Fruit fly (Drosophila melanogaster): Measurements from ENCODE around the gene alpha-Man-IIa.

alpha-Man-IIa gene

dm6 chr3R:9394385-9395042 lies 17.8 kb upstream of the alpha-Man-IIa start, which contains the start of gene FER (continued):
- TF ChIP-seq usp (GFP tag; optimal IDR thresholded peaks at IDR 0.05) (no peak), CG6765 (GFP tag; optimal IDR thresholded peaks at IDR 0.05) (peak; percentile 19), zfh2 (GFP tag; optimal IDR thresholded peaks at IDR 0.05) (no peak), fd3F (GFP tag; optimal IDR thresholded peaks at IDR 0.05) (no peak), CG12942 (GFP tag; optimal IDR thresholded peaks at IDR 0.05) (no peak), emc (GFP tag; optimal IDR thresholded peaks at IDR 0.05) (no peak), CG8924 (tag; optimal IDR thresholded peaks at IDR 0.05) (no peak), D (optimal IDR thresholded peaks at IDR 0.05) (no peak), D (GFP tag; optimal IDR thresholded peaks at IDR 0.05) (no peak), disco-r (GFP tag; optimal IDR thresholded peaks at IDR 0.05) (no peak), CG7556 (GFP tag; optimal IDR thresholded peaks at IDR 0.05) (no peak), Spps (tag; optimal IDR thresholded peaks at IDR 0.05) (no peak), Ada2b (GFP tag; IDR thresholded peaks at IDR 0.05) (no peak), CG12104 (GFP tag; optimal IDR thresholded peaks at IDR 0.05) (no peak), HHEX (GFP tag; optimal IDR thresholded peaks at IDR 0.05) (peak; percentile 47), CG10462 (GFP tag; optimal IDR thresholded peaks at IDR 0.05) (peak; percentile 13), Dref (GFP tag; IDR thresholded peaks at IDR 0.05) (no peak), Abd-B (GFP tag; optimal IDR thresholded peaks at IDR 0.05) (no peak), seq (GFP tag; IDR thresholded peaks at IDR 0.05) (no peak; the same call in 1 of the 2 replicates), CG14710 (tag; optimal IDR thresholded peaks at IDR 0.05) (no peak), Gsc (GFP tag; IDR thresholded peaks at IDR 0.05) (no peak), yki (optimal IDR thresholded peaks at IDR 0.05) (no peak), CG13624 (GFP tag; optimal IDR thresholded peaks at IDR 0.05) (peak; percentile 2), PHDP (tag; optimal IDR thresholded peaks at IDR 0.05) (peak; percentile 50), cg (GFP tag; optimal IDR thresholded peaks at IDR 0.05) (no peak), pita (GFP tag; optimal IDR thresholded peaks at IDR 0.05) (no peak), Awh (GFP tag; IDR thresholded peaks at IDR 0.05) (0 out of 2 replicates have a peak, but pooled peaks have one; percentile 45), CG11696 (GFP tag; IDR thresholded peaks at IDR 0.05) (0 out of 2 replicates have a peak, but pooled peaks have one; percentile 34), fd102C (GFP tag; optimal IDR thresholded peaks at IDR 0.05) (no peak), sisA (GFP tag; IDR thresholded peaks at IDR 0.05) (no peak), knrl (GFP tag; IDR thresholded peaks at IDR 0.05; ENCODE audit: partially characterized antibody) (no peak), Atf-2 (GFP tag; optimal IDR thresholded peaks at IDR 0.05) (no peak), Sox102F (GFP tag; optimal IDR thresholded peaks at IDR 0.05) (no peak), CG13424 (tag; optimal IDR thresholded peaks at IDR 0.05) (peak; percentile 0), dysf (GFP tag; IDR thresholded peaks at IDR 0.05) (peak; percentile 20; the same call in 1 of the 3 replicates), lbe (GFP tag; optimal IDR thresholded peaks at IDR 0.05) (peak; percentile 19), row (GFP tag; IDR thresholded peaks at IDR 0.05) (peak; percentile 82), CG32767 (GFP tag; IDR thresholded peaks at IDR 0.05) (no peak), ato (GFP tag; IDR thresholded peaks at IDR 0.05; ENCODE audit: partially characterized antibody) (peak; percentile 68; the same call in 1 of the 2 replicates), CG4854 (GFP tag; optimal IDR thresholded peaks at IDR 0.05) (peak; percentile 10), CG2116 (GFP tag; optimal IDR thresholded peaks at IDR 0.05) (no peak), trh (GFP tag; optimal IDR thresholded peaks at IDR 0.05) (no peak), toy (GFP tag; IDR thresholded peaks at IDR 0.05) (no peak), Sry-δ (GFP tag; optimal IDR thresholded peaks at IDR 0.05) (no peak), esg (GFP tag; conservative IDR thresholded peaks at IDR 0.05) (no peak), cas (GFP tag; IDR thresholded peaks at IDR 0.05) (no peak), aop (GFP tag; IDR thresholded peaks at IDR 0.05) (peak; percentile 59; the same call in 1 of the 2 replicates), CG13296 (GFP tag; optimal IDR thresholded peaks at IDR 0.05) (peak; percentile 49), nerfin-1 (tag; optimal IDR thresholded peaks at IDR 0.05) (peak; percentile 45), tgo (GFP tag; IDR thresholded peaks at IDR 0.05) (no peak), z (GFP tag; IDR thresholded peaks at IDR 0.05) (peak; percentile 99)
